Fruit fly (Drosophila melanogaster) whole organism, adult: ENCODE results near the gene Cp38.

Source experiments
- CG11617 ChIP-seq: fragments of 200-800 bp; sonication (Bioruptor generic); optimal IDR thresholded peaks from 2 replicates; lab custom pipeline; 2017; ENCODE audit warnings: mild to moderate bottlenecking, missing biosample characterization, missing genetic modification reagents, missing genetic modification characterization
- CG12768 ChIP-seq: fragments of 200-800 bp; sonication (Bioruptor generic); optimal IDR thresholded peaks from 2 replicates; lab custom pipeline; 2017; ENCODE audit warnings: missing biosample characterization, missing genetic modification characterization, mild to moderate bottlenecking, moderate library complexity, missing genetic modification reagents
- CG14711 ChIP-seq: fragments of 200-800 bp; sonication (Bioruptor generic); optimal IDR thresholded peaks from 2 replicates; lab custom pipeline; 2018; ENCODE audit warnings: missing biosample characterization, mild to moderate bottlenecking, missing genetic modification characterization, moderate library complexity
- CG1620 ChIP-seq: fragments of 200-800 bp; sonication (Bioruptor generic); optimal IDR thresholded peaks from 2 replicates; lab custom pipeline; 2016; ENCODE audit warnings: missing biosample characterization, missing genetic modification characterization
- CG33017 ChIP-seq: fragments of 200-800 bp; sonication (Bioruptor generic); optimal IDR thresholded peaks from 2 replicates; lab custom pipeline; 2018; ENCODE audit warnings: missing biosample characterization, mild to moderate bottlenecking, missing genetic modification characterization, moderate library complexity
- CG5204 ChIP-seq: fragments of 200-800 bp; sonication (Bioruptor generic); optimal IDR thresholded peaks from 2 replicates; lab custom pipeline; 2016; ENCODE audit warnings: missing biosample characterization, missing genetic modification characterization
- CG7045 ChIP-seq: fragments of 200-800 bp; sonication (Bioruptor generic); optimal IDR thresholded peaks from 2 replicates; lab custom pipeline; 2017; ENCODE audit warnings: missing biosample characterization, mild to moderate bottlenecking, missing genetic modification characterization
- CG7101 ChIP-seq: fragments of 200-800 bp; sonication (Bioruptor generic); optimal IDR thresholded peaks from 2 replicates; lab custom pipeline; 2018; ENCODE audit warnings: missing biosample characterization, mild to moderate bottlenecking, missing genetic modification characterization, moderate library complexity
- Clk ChIP-seq: fragments of 200-800 bp; sonication (Bioruptor generic); optimal IDR thresholded peaks from 2 replicates; lab custom pipeline; 2017; ENCODE audit warnings: missing biosample characterization, missing genetic modification characterization
- Crg-1 ChIP-seq: fragments of 200-800 bp; sonication (Bioruptor generic); optimal IDR thresholded peaks from 2 replicates; lab custom pipeline; 2016; ENCODE audit warnings: missing biosample characterization, missing genetic modification characterization
- Hr96 ChIP-seq: fragments of 200-800 bp; sonication (Bioruptor generic); optimal IDR thresholded peaks from 2 replicates; lab custom pipeline; 2016; ENCODE audit warnings: missing biosample characterization, missing genetic modification characterization
- Mnt ChIP-seq: fragments of 200-800 bp; sonication (Bioruptor generic); optimal IDR thresholded peaks from 2 replicates; lab custom pipeline; 2016; ENCODE audit warnings: missing biosample characterization, mild to moderate bottlenecking, missing genetic modification characterization
- bab1 ChIP-seq: fragments of 200-800 bp; sonication (Bioruptor generic); optimal IDR thresholded peaks from 3 replicates; lab custom pipeline; 2019; ENCODE audit warnings: missing biosample characterization, mild to moderate bottlenecking, missing genetic modification characterization, moderate library complexity
- cic ChIP-seq: fragments of 200-800 bp; sonication (Bioruptor generic); optimal IDR thresholded peaks from 2 replicates; lab custom pipeline; 2017; ENCODE audit warnings: missing biosample characterization, mild to moderate bottlenecking, missing genetic modification characterization, moderate library complexity
- cnc ChIP-seq, 2 experiments: fragments of >200 bp; optimal IDR thresholded peaks; 2 replicates each; lab custom pipeline; 2017
- kay ChIP-seq: fragments of 200-800 bp; sonication (Bioruptor generic); peaks from one replicate; lab custom pipeline; 2016; ENCODE audit warnings: missing biosample characterization, missing genetic modification characterization, borderline replicate concordance
- ovo ChIP-seq: fragments of 200-800 bp; sonication (Bioruptor generic); optimal IDR thresholded peaks from 2 replicates; lab custom pipeline; 2016; ENCODE audit warnings: missing biosample characterization, missing genetic modification characterization
- pad ChIP-seq: fragments of 200-800 bp; sonication (Bioruptor generic); optimal IDR thresholded peaks from 3 replicates; lab custom pipeline; 2017; ENCODE audit warnings: missing biosample characterization, missing genetic modification characterization, mild to moderate bottlenecking, moderate library complexity, missing genetic modification reagents
- tj ChIP-seq: fragments of 200-800 bp; sonication (Bioruptor generic); optimal IDR thresholded peaks from 3 replicates; lab custom pipeline; 2017; ENCODE audit warnings: missing biosample characterization, mild to moderate bottlenecking, missing genetic modification characterization, moderate library complexity
- toe ChIP-seq: fragments of 200-800 bp; sonication (Bioruptor generic); optimal IDR thresholded peaks from 2 replicates; lab custom pipeline; 2016; ENCODE audit warnings: missing biosample characterization, missing genetic modification characterization

The Cp38 gene

DNA sequence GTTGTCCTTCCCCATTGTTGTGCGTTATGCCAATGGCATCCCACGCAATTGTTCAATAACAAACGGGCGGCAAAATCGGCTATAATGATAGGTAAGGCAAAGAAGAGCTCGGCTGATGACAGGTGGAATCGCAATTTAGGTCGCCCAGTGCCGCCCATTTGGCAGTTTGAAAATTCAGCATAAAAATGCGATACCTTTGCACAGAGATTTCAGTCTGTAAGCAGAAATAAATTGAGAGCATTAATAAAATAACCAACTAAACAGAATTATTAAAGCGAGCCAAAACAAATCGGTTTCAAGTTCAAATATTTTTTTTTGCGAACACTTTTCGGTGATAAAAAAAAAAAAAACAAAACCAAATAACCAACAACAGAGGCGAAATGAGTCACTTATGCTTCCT lies 2.0 kb downstream of the Cp38 start, which contains the start of gene CG33223:
TSS of gene CG33223 (minus strand) at position 215 of the 400 bp plus-strand sequence.
- no peak for TF ChIP-seq Mnt (GFP tag; lab: Kevin White, UChicago)
- TF ChIP-seq CG5204 (GFP tag; lab: Kevin White, UChicago): no peak
- TF ChIP-seq CG11617 (GFP tag; lab: Kevin White, UChicago): no peak
- TF ChIP-seq CG14711: no peak
- TF ChIP-seq tj (GFP tag; lab: Kevin White, UChicago): peak; percentile 92
- TF ChIP-seq bab1 (GFP tag; lab: Kevin White, UChicago): peak; percentile 81
- peak; percentile 10 for TF ChIP-seq CG1620 (GFP tag; lab: Kevin White, UChicago)

DNA sequence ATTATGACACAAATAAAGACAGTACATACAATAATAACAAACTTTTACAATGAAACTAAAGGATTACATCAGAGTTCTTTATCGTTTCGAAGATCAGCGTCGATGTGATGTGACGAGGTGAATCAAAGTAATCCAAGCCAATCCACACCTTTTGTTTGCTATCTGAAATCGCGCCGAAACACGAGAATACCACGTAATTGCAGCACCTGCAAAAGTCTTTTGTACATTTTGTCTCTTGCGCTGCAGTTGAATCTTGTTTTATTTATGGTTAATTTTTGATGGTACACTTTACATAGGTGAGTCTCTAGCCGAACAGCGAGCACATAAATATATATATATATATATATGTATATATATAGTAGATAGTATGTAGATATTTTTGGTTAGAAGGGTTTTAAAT lies 3.1 kb downstream of the Cp38 start:
- no peak for TF ChIP-seq ovo (GFP tag; lab: Kevin White, UChicago)
- no peak for TF ChIP-seq CG7045 (GFP tag; lab: Kevin White, UChicago)
- TF ChIP-seq CG5204 (GFP tag; lab: Kevin White, UChicago): no peak
- no peak for TF ChIP-seq Mnt (GFP tag; lab: Kevin White, UChicago)
- no peak for TF ChIP-seq pad
- TF ChIP-seq cic (GFP tag; lab: Kevin White, UChicago): no peak
- peak; percentile 32 for TF ChIP-seq tj (GFP tag; lab: Kevin White, UChicago)
- TF ChIP-seq CG1620 (GFP tag; lab: Kevin White, UChicago): no peak
- TF ChIP-seq bab1 (GFP tag; lab: Kevin White, UChicago): peak; percentile 93
- no peak for TF ChIP-seq CG11617 (GFP tag; lab: Kevin White, UChicago)
- no peak for TF ChIP-seq CG14711

DNA sequence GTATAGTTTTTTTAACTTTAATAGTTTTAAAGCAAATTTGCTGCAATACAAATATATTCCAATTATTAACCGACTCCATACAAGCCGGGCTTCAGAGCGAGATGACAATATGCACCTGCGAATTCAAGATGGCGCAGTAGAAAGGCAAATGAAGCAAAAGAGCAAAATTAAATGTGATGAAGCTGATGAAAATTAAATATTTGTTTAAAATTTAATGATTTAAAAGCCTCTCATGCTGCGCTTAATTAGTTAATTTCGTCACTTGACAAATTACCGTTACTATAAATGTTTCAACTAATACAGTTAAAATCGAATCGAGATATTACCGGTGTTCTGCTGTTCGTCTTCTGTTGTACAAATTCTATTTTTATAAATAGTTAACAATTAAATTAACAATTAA lies 7.4 kb downstream of the Cp38 start, which contains the start of gene CG33181:
TSS of gene CG33181 (plus strand) at position 301 of the 400 bp plus-strand sequence.
- TF ChIP-seq cnc (optimal IDR thresholded peaks at IDR 0.05; lab: Kevin White, UChicago): no peak
- no peak for TF ChIP-seq kay (GFP tag; lab: Kevin White, UChicago)
- no peak for TF ChIP-seq CG14711
- TF ChIP-seq CG1620 (GFP tag; lab: Kevin White, UChicago): no peak
- no peak for TF ChIP-seq CG33017 (tag; lab: Kevin White, UChicago)

DNA sequence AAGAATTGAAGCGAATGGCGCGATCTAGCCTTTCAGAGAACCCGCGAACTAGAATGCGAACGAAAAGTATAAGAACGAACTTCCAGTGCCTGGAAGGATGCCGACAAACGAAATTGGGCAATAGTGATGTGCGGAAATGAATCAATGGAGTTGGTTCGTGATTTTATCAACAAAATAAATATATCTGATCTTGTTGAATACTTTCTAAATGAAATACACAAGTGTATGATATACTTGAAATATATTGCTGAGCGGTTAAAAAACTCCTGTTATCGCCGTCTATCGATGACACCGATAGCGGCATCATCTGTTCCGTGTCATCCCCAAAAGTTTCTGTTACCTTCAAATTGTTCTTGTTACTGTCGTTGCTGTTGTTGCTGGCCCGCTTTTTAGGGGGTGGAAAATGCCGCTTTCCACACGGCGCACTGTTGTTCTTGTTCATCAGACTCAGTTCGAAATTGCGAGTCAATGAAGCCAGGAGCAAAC lies 7.9 kb downstream of the Cp38 start, which contains the start of gene otu:
TSS of gene otu (minus strand) at position 51 of the 486 bp plus-strand sequence.
- TF ChIP-seq Crg-1 (peak; percentile 19), ovo (GFP tag; lab: Kevin White, UChicago) (no peak), tj (GFP tag; lab: Kevin White, UChicago) (no peak), bab1 (GFP tag; lab: Kevin White, UChicago) (peak; percentile 71)

DNA sequence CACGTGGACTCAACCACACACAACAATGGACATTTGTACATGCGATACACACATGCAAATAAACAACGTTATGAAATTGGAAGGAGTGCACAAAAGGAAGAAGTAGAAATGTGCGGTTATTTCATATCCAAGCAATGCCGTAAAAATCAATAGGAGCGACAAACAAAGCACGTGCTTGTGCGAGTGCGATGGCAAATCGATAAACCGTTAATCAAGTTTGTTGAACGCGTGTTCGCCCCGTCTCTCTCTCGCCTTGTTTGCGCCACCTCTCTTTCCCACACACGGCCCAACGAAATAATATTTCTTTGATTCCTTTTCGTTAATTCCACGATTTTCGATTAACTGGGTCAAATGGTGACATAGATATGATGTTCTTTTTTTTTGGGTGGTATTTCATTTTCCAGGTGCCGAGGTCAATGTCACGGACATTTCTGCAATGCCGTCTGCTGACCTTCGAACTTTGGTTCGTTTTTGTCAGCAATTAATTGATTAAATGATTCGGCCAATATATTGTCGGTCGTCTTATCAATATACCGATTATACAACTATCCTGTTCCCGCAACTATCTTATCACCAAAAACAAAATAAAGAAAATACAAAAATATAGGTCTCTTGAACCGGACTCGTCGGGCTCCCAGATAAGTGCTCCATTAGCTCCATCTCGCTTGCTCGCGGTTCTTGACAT lies 8.8 kb downstream of the Cp38 start:
- no peak for TF ChIP-seq CG1620 (GFP tag; lab: Kevin White, UChicago)
- no peak for TF ChIP-seq CG7045 (GFP tag; lab: Kevin White, UChicago)
- TF ChIP-seq Hr96 (GFP tag; lab: Kevin White, UChicago): no peak
- TF ChIP-seq kay (GFP tag; lab: Kevin White, UChicago): peak; percentile 5
- TF ChIP-seq Clk (GFP tag; lab: Kevin White, UChicago): no peak
- peak; percentile 96 for TF ChIP-seq ovo (GFP tag; lab: Kevin White, UChicago)
- TF ChIP-seq cnc (optimal IDR thresholded peaks at IDR 0.05; lab: Kevin White, UChicago): no peak
- no peak for TF ChIP-seq CG5204 (GFP tag; lab: Kevin White, UChicago)
- TF ChIP-seq CG33017 (tag; lab: Kevin White, UChicago): no peak
- TF ChIP-seq CG7101 (tag; lab: Kevin White, UChicago): no peak
- no peak for TF ChIP-seq CG11617 (GFP tag; lab: Kevin White, UChicago)
- no peak for TF ChIP-seq cic (GFP tag; lab: Kevin White, UChicago)
- TF ChIP-seq Mnt (GFP tag; lab: Kevin White, UChicago): peak; percentile 49
- TF ChIP-seq CG14711: no peak
- TF ChIP-seq pad: peak; percentile 91

DNA sequence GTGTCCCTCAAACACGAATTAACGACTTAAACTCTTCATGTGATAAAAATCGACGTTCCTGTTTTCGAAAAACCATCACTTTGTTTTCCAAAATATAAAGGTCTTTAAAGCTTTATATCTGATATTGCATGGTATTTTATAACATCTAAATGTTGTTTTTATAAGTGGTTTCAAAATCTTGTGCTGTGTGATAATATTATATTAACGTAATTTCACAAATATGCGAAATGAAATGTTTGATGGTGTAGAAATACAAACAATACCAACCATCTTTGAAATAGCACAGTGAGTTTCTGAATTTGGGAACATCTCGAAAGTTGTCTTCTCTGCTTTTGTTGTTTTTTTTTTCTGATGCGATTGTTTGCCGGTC lies 9.3 kb downstream of the Cp38 start:
- TF ChIP-seq CG7045 (GFP tag; lab: Kevin White, UChicago) (no peak), pad (no peak), CG33017 (tag; lab: Kevin White, UChicago) (no peak), Hr96 (GFP tag; lab: Kevin White, UChicago) (no peak), cnc (optimal IDR thresholded peaks at IDR 0.05; lab: Kevin White, UChicago) (no peak), toe (GFP tag; lab: Kevin White, UChicago) (no peak), CG12768 (GFP tag; lab: Kevin White, UChicago) (no peak), Clk (GFP tag; lab: Kevin White, UChicago) (no peak), bab1 (GFP tag; lab: Kevin White, UChicago) (no peak), kay (GFP tag; lab: Kevin White, UChicago) (no peak), tj (GFP tag; lab: Kevin White, UChicago) (no peak), cic (GFP tag; lab: Kevin White, UChicago) (no peak), ovo (GFP tag; lab: Kevin White, UChicago) (no peak), Crg-1 (no peak), Mnt (GFP tag; lab: Kevin White, UChicago) (no peak), CG14711 (no peak), CG5204 (GFP tag; lab: Kevin White, UChicago) (no peak), CG11617 (GFP tag; lab: Kevin White, UChicago) (no peak), CG7101 (tag; lab: Kevin White, UChicago) (no peak)
